Worm (Caenorhabditis elegans) whole organism, mixed stage, embryonic: ENCODE results near the gene trxr-2.

Experiments
- M03D4.4 ChIP-seq: sonication (generic microtip); optimal IDR thresholded peaks from 2 replicates; lab custom pipeline; 2017; ENCODE audit warnings: mild to moderate bottlenecking, missing genetic modification characterization, missing compliant biosample characterization
- bed-3 ChIP-seq: fragments of 200-800 bp; sonication (Bioruptor generic); optimal IDR thresholded peaks from 3 replicates; lab custom pipeline; 2018; ENCODE audit warnings: mild to moderate bottlenecking, missing genetic modification characterization, moderate library complexity, missing compliant biosample characterization
- blmp-1 ChIP-seq: fragments of 150-350 bp; optimal IDR thresholded peaks from 2 replicates; lab custom pipeline; 2014; ENCODE audit warnings: missing biosample characterization, missing genetic modification characterization
- ceh-39 ChIP-seq: fragments of 150-350 bp; optimal IDR thresholded peaks from 2 replicates; lab custom pipeline; 2014; ENCODE audit warnings: missing biosample characterization, missing genetic modification characterization
- ceh-43 ChIP-seq: fragments of 200-800 bp; sonication (Bioruptor generic); optimal IDR thresholded peaks from 2 replicates; lab custom pipeline; 2018; ENCODE audit warnings: mild to moderate bottlenecking, missing genetic modification characterization, moderate library complexity, missing compliant biosample characterization
- ceh-83 ChIP-seq: fragments of 200-800 bp; sonication (Bioruptor generic); optimal IDR thresholded peaks from 2 replicates; lab custom pipeline; 2018; ENCODE audit warnings: mild to moderate bottlenecking, missing genetic modification characterization, missing compliant biosample characterization
- ces-1 ChIP-seq: fragments of 150-350 bp; optimal IDR thresholded peaks from 2 replicates; lab custom pipeline; 2014; ENCODE audit warnings: missing biosample characterization, missing genetic modification reagents, missing genetic modification characterization
- cnd-1 ChIP-seq: fragments of 200-800 bp; sonication (Bioruptor generic); optimal IDR thresholded peaks from 2 replicates; lab custom pipeline; 2018; ENCODE audit warnings: mild to moderate bottlenecking, missing genetic modification characterization, missing compliant biosample characterization
- drap-1 ChIP-seq: fragments of 200-800 bp; sonication (Bioruptor generic); optimal IDR thresholded peaks from 3 replicates; lab custom pipeline; 2018; ENCODE audit warnings: mild to moderate bottlenecking, missing genetic modification characterization, missing compliant biosample characterization
- elt-1 ChIP-seq: sonication (generic microtip); optimal IDR thresholded peaks from 2 replicates; lab custom pipeline; 2017; ENCODE audit warnings: missing genetic modification characterization, mild to moderate bottlenecking, missing compliant biosample characterization, antibody characterized with exemption, moderate library complexity, borderline replicate concordance; ENCODE audit not compliant: insufficient read depth
- elt-3 ChIP-seq: fragments of 150-350 bp; optimal IDR thresholded peaks from 2 replicates; lab custom pipeline; 2014; ENCODE audit warnings: missing biosample characterization, missing genetic modification characterization
- flh-1 ChIP-seq: fragments of 200-800 bp; sonication (Bioruptor generic); optimal IDR thresholded peaks from 2 replicates; lab custom pipeline; 2018; ENCODE audit warnings: mild to moderate bottlenecking, missing genetic modification characterization, moderate library complexity, missing compliant biosample characterization
- ham-2 ChIP-seq: fragments of 200-800 bp; sonication (Bioruptor generic); optimal IDR thresholded peaks from 2 replicates; lab custom pipeline; 2018; ENCODE audit warnings: mild to moderate bottlenecking, missing genetic modification characterization, missing compliant biosample characterization
- hlh-1 ChIP-seq: fragments of 150-350 bp; optimal IDR thresholded peaks from 2 replicates; lab custom pipeline; 2014; ENCODE audit warnings: missing biosample characterization, missing genetic modification reagents, missing genetic modification characterization
- lin-13 ChIP-seq: fragments of 150-350 bp; optimal IDR thresholded peaks from 2 replicates; lab custom pipeline; 2014; ENCODE audit warnings: missing biosample characterization, missing genetic modification characterization
- lin-32 ChIP-seq: fragments of 200-800 bp; sonication (Bioruptor generic); optimal IDR thresholded peaks from 2 replicates; lab custom pipeline; 2018; ENCODE audit warnings: mild to moderate bottlenecking, missing genetic modification characterization, missing compliant biosample characterization
- lsy-2 ChIP-seq: fragments of 150-350 bp; optimal IDR thresholded peaks from 2 replicates; lab custom pipeline; 2014; ENCODE audit warnings: missing biosample characterization, missing genetic modification characterization
- mab-5 ChIP-seq: fragments of 150-350 bp; optimal IDR thresholded peaks from 2 replicates; lab custom pipeline; 2014; ENCODE audit warnings: missing biosample characterization, missing genetic modification characterization
- mep-1 ChIP-seq: fragments of 150-350 bp; optimal IDR thresholded peaks from 2 replicates; lab custom pipeline; 2017; ENCODE audit warnings: missing biosample characterization, missing genetic modification reagents, missing genetic modification characterization, inconsistent platforms
- mls-2 ChIP-seq: sonication (generic microtip); optimal IDR thresholded peaks from 2 replicates; lab custom pipeline; 2016; ENCODE audit warnings: mild to moderate bottlenecking, missing genetic modification characterization, moderate library complexity, missing compliant biosample characterization
- nhr-12 ChIP-seq: fragments of 150-350 bp; optimal IDR thresholded peaks from 2 replicates; lab custom pipeline; 2014; ENCODE audit warnings: missing biosample characterization, missing genetic modification characterization
- nhr-2 ChIP-seq: fragments of 150-350 bp; optimal IDR thresholded peaks from 2 replicates; lab custom pipeline; 2014; ENCODE audit warnings: missing biosample characterization, missing genetic modification characterization
- nhr-237 ChIP-seq: fragments of 150-350 bp; optimal IDR thresholded peaks from 2 replicates; lab custom pipeline; 2014; ENCODE audit warnings: missing biosample characterization, missing genetic modification characterization
- nhr-28 ChIP-seq: fragments of 150-350 bp; optimal IDR thresholded peaks from 2 replicates; lab custom pipeline; 2014; ENCODE audit warnings: missing biosample characterization, missing genetic modification characterization
- nhr-76 ChIP-seq: sonication (generic microtip); optimal IDR thresholded peaks from 2 replicates; lab custom pipeline; 2017; ENCODE audit warnings: missing biosample characterization, missing genetic modification characterization
- pha-4 ChIP-seq: fragments of 150-350 bp; optimal IDR thresholded peaks from 2 replicates; lab custom pipeline; 2018; ENCODE audit warnings: missing biosample characterization, missing genetic modification reagents, missing genetic modification characterization
- sem-2 ChIP-seq: fragments of 200-800 bp; sonication (Bioruptor generic); optimal IDR thresholded peaks from 2 replicates; lab custom pipeline; 2018; ENCODE audit warnings: mild to moderate bottlenecking, missing genetic modification characterization, missing compliant biosample characterization
- snpc-4 ChIP-seq: fragments of 150-350 bp; optimal IDR thresholded peaks from 2 replicates; lab custom pipeline; 2014; ENCODE audit warnings: missing biosample characterization, missing genetic modification characterization
- sptf-1 ChIP-seq: sonication (generic microtip); optimal IDR thresholded peaks from 2 replicates; lab custom pipeline; 2017; ENCODE audit warnings: mild to moderate bottlenecking, missing genetic modification characterization, moderate library complexity, missing compliant biosample characterization
- tbx-8 ChIP-seq: fragments of 200-800 bp; sonication (Bioruptor generic); optimal IDR thresholded peaks from 2 replicates; lab custom pipeline; 2018; ENCODE audit warnings: mild to moderate bottlenecking, missing genetic modification characterization, moderate library complexity, missing compliant biosample characterization
- unc-120 ChIP-seq: sonication (generic microtip); optimal IDR thresholded peaks from 2 replicates; lab custom pipeline; 2017; ENCODE audit warnings: missing genetic modification characterization, missing compliant biosample characterization; ENCODE audit not compliant: poor library complexity, severe bottlenecking
- unc-39 ChIP-seq: fragments of 150-350 bp; optimal IDR thresholded peaks from 2 replicates; lab custom pipeline; 2014; ENCODE audit warnings: missing biosample characterization, missing genetic modification characterization
- unc-62 ChIP-seq: fragments of 150-350 bp; optimal IDR thresholded peaks from 2 replicates; lab custom pipeline; 2014; ENCODE audit warnings: missing biosample characterization, missing genetic modification reagents, missing genetic modification characterization
- zip-8 ChIP-seq: fragments of 150-350 bp; optimal IDR thresholded peaks from 2 replicates; lab custom pipeline; 2014; ENCODE audit warnings: missing biosample characterization, missing genetic modification characterization
- ztf-11 ChIP-seq: fragments of 150-350 bp; optimal IDR thresholded peaks from 2 replicates; lab custom pipeline; 2014; ENCODE audit warnings: missing biosample characterization, missing genetic modification characterization

The trxr-2 gene

DNA sequence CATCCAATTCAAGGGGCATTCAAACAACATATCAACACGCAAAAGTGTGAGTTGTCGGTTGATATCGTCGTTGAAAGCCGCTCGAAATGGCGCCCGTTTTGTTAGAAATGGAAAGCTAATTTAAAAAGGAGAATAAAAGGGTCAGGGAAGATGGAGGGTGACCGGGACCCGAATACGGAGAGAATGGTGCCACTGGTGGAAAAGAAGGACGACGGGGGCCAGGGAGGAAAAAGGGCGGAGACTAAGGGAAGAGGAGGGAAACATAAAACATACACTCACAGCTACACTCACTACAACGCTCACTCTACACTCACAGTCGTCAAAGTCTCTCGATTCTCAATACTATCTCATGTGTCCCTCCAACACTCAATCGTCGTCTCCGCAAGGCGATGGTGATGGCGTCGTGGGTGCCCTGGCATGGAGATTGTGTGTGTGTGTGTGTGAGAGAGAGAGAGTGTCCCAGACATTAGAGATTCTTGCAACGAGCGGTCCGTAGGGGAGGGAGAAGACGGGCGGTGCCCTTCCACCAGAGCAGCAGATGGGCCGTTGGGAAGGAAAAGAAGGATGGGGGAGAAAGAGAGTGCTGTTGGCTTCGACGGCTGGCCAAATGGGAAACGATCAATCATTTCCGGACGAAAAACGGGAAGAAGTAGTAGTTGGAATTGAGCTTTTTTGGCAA is 39.4 kb upstream of the trxr-2 start:
- peak; percentile 21 for TF ChIP-seq nhr-2 (tag; lab: Kevin White, UChicago)
- peak; percentile 60 for TF ChIP-seq M03D4.4
- peak; percentile 42 for TF ChIP-seq ceh-39 (tag; lab: Kevin White, UChicago)
- peak; percentile 69 for TF ChIP-seq hlh-1
- TF ChIP-seq sem-2 (GFP tag; lab: Kevin White, UChicago) = no peak
- TF ChIP-seq lsy-2 (tag; lab: Kevin White, UChicago) = peak; percentile 33
- peak; percentile 19 for TF ChIP-seq nhr-237
- TF ChIP-seq tbx-8 (GFP tag; lab: Kevin White, UChicago) = peak; percentile 71
- no peak for TF ChIP-seq ham-2 (GFP tag; lab: Kevin White, UChicago)
- no peak for TF ChIP-seq nhr-28
- peak; percentile 57 for TF ChIP-seq ztf-11 (tag; lab: Kevin White, UChicago)
- no peak for TF ChIP-seq ceh-83 (GFP tag; lab: Kevin White, UChicago)
- peak; percentile 74 for TF ChIP-seq drap-1
- TF ChIP-seq unc-62 (GFP tag; lab: Kevin White, UChicago) = peak; percentile 91
- TF ChIP-seq lin-13 (tag; lab: Kevin White, UChicago) = peak; percentile 2
- no peak for TF ChIP-seq elt-1
- TF ChIP-seq sptf-1 (tag; lab: Kevin White, UChicago) = peak; percentile 60
- peak; percentile 100 for TF ChIP-seq unc-120 (tag; lab: Kevin White, UChicago)
- TF ChIP-seq ceh-43 (GFP tag; lab: Kevin White, UChicago) = peak; percentile 23
- TF ChIP-seq mls-2 (tag; lab: Kevin White, UChicago) = peak; percentile 85
- peak; percentile 20 for TF ChIP-seq pha-4 (tag; lab: Kevin White, UChicago)
- peak; percentile 85 for TF ChIP-seq lin-32
- peak; percentile 67 for TF ChIP-seq nhr-12 (tag; lab: Kevin White, UChicago)
- TF ChIP-seq cnd-1 (tag; lab: Kevin White, UChicago) = peak; percentile 78
- TF ChIP-seq nhr-76 (tag; lab: Kevin White, UChicago) = no peak
- TF ChIP-seq bed-3 = no peak
- no peak for TF ChIP-seq blmp-1 (tag; lab: Kevin White, UChicago)
- TF ChIP-seq unc-39 (tag; lab: Kevin White, UChicago) = peak; percentile 22
- no peak for TF ChIP-seq elt-3
- peak; percentile 23 for TF ChIP-seq ces-1 (GFP tag; lab: Kevin White, UChicago)
- no peak for TF ChIP-seq mab-5 (tag; lab: Kevin White, UChicago)
- TF ChIP-seq mep-1 = peak; percentile 87
- no peak for TF ChIP-seq zip-8 (tag; lab: Kevin White, UChicago)
- no peak for TF ChIP-seq snpc-4
- peak; percentile 34 for TF ChIP-seq flh-1 (GFP tag; lab: Kevin White, UChicago)

DNA sequence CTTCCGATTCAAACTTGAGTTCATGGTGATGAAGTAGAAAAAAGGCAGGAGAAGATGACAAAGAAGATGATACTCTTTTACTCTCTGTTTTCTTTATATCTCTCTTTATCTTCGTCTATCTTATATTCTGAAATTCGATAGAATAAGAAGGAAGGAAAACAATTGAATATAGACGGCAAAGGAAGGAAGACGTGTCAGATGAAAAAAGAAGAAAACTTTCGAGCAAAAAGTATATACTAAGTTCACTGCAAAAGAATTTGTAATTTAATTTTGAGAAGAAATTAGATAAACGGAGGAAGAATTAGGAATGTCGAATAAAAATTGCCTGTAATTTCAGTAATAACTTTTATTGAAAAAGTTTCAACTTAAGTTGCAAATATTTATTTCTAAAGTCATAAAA is 36.6 kb upstream of the trxr-2 start, which contains the start of gene K01F9.2:
K01F9.2 (minus strand) TSS at position 127 of the 400 bp plus-strand sequence.
- no peak for TF ChIP-seq lin-32
- no peak for TF ChIP-seq unc-62 (GFP tag; lab: Kevin White, UChicago)
- no peak for TF ChIP-seq ceh-39 (tag; lab: Kevin White, UChicago)
- peak; percentile 91 for TF ChIP-seq ces-1 (GFP tag; lab: Kevin White, UChicago)
- TF ChIP-seq elt-1 = no peak
- TF ChIP-seq zip-8 (tag; lab: Kevin White, UChicago) = no peak
- no peak for TF ChIP-seq mep-1
- no peak for TF ChIP-seq nhr-237
- no peak for TF ChIP-seq lin-13 (tag; lab: Kevin White, UChicago)

DNA sequence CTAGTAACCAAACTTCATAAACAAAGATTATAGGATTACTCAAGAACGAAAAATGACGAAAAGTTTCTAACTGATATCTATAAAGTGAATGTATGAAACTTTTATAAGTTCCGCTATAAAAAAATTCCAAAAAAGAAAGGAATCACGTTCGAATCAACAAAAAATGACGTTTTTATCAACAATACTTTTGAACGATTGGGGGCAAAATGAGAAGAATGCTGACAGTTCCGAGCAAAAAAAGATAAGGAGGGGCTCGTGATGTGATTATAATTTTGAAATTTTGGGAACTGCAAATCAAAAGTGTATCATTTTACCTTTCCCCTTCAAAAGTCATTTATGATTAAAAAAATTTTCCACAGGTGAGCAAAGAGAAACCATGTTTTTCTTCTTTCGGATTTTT is 34.6 kb upstream of the trxr-2 start:
- no peak for TF ChIP-seq elt-1

DNA sequence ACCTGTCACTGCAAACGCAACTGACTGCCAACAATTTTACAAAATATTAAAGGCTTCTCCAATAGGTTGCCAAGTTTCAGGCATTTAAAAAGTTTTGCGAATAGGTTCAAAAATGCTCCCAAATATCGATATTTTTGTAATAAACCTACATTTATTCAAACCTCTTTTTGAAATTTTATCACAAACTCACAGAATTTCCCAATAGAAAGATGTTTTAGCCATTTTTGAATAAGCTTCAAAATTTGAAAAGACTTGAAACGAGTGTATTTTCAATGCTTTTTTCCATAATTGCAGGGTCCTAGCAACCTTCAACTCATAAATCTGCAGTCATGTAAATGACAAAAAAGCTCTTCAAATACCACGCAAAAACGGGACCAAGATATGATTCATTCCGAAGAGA is 31.2 kb upstream of the trxr-2 start:
- TF ChIP-seq nhr-76 (tag; lab: Kevin White, UChicago) (no peak), unc-120 (tag; lab: Kevin White, UChicago) (no peak), nhr-237 (no peak), ceh-83 (GFP tag; lab: Kevin White, UChicago) (no peak), blmp-1 (tag; lab: Kevin White, UChicago) (no peak), mep-1 (no peak), lin-32 (no peak), ham-2 (GFP tag; lab: Kevin White, UChicago) (no peak), sem-2 (GFP tag; lab: Kevin White, UChicago) (no peak), elt-1 (no peak), M03D4.4 (no peak), bed-3 (no peak), zip-8 (tag; lab: Kevin White, UChicago) (no peak), nhr-28 (no peak), sptf-1 (tag; lab: Kevin White, UChicago) (no peak), lin-13 (tag; lab: Kevin White, UChicago) (no peak)
